Worm (Caenorhabditis elegans): ENCODE results near the gene sru-26.

ce11 chrIV:12495196-12495595, 7.9 kb downstream of the sru-26 start, which contains the start of gene sru-20:
- no peak for TF ChIP-seq dao-5 (tag; optimal IDR thresholded peaks at IDR 0.05)
- TF ChIP-seq him-1 (tag; optimal IDR thresholded peaks at IDR 0.05) = no peak
